Worm (Caenorhabditis elegans) whole organism, early embryonic: ENCODE data around the gene T04B2.7.

Experiments used
- B0310.2 ChIP-seq: sonication (generic microtip); optimal IDR thresholded peaks from 2 replicates; lab custom pipeline; 2016; ENCODE audit warnings: mild to moderate bottlenecking, missing genetic modification characterization, missing compliant biosample characterization
- F13C5.2 ChIP-seq: sonication (generic microtip); optimal IDR thresholded peaks from 2 replicates; lab custom pipeline; 2017; ENCODE audit warnings: mild to moderate bottlenecking, missing genetic modification characterization, inconsistent platforms, missing compliant biosample characterization
- aly-1 ChIP-seq: sonication (generic microtip); optimal IDR thresholded peaks from 2 replicates; lab custom pipeline; 2016; ENCODE audit warnings: missing genetic modification characterization, missing compliant biosample characterization
- ama-1 ChIP-seq: fragments of 150-350 bp; optimal IDR thresholded peaks from 2 replicates; lab custom pipeline; 2014
- ceh-13 ChIP-seq: fragments of 200-800 bp; sonication (Bioruptor generic); optimal IDR thresholded peaks from 2 replicates; lab custom pipeline; 2018; ENCODE audit warnings: mild to moderate bottlenecking, missing genetic modification characterization, missing compliant biosample characterization
- ceh-36 ChIP-seq: sonication (generic microtip); optimal IDR thresholded peaks from 2 replicates; lab custom pipeline; 2016; ENCODE audit warnings: missing genetic modification characterization, inconsistent platforms, missing compliant biosample characterization
- ets-7 ChIP-seq: sonication (generic microtip); optimal IDR thresholded peaks from 2 replicates; lab custom pipeline; 2016; ENCODE audit warnings: missing genotype, missing genetic modification characterization, missing compliant biosample characterization
- flt-1 ChIP-seq: fragments of 200-800 bp; sonication (Bioruptor generic); IDR thresholded peaks from 2 replicates; pipeline ENCODE4 v1.3.6; 2022; ENCODE audit warnings: missing genetic modification characterization, missing compliant biosample characterization
- hmbx-1 ChIP-seq: sonication (generic microtip); optimal IDR thresholded peaks from 2 replicates; lab custom pipeline; 2016; ENCODE audit warnings: mild to moderate bottlenecking, missing genetic modification characterization, missing compliant biosample characterization
- hmg-4 ChIP-seq: fragments of 200-800 bp; sonication (Bioruptor generic); optimal IDR thresholded peaks from 2 replicates; lab custom pipeline; 2018; ENCODE audit warnings: mild to moderate bottlenecking, missing genetic modification characterization, missing compliant biosample characterization
- hnd-1 ChIP-seq: sonication (generic microtip); optimal IDR thresholded peaks from 2 replicates; lab custom pipeline; 2016; ENCODE audit warnings: missing genetic modification characterization, missing compliant biosample characterization
- pes-1 ChIP-seq: fragments of 200-800 bp; sonication (Bioruptor generic); IDR thresholded peaks from 2 replicates; pipeline ENCODE4 v1.3.6; 2022; ENCODE audit warnings: missing genetic modification reagents, missing genetic modification characterization, missing compliant biosample characterization
- scrt-1 ChIP-seq: fragments of 200-800 bp; sonication (Bioruptor generic); IDR thresholded peaks from 2 replicates; pipeline ENCODE4 v1.3.6; 2022; ENCODE audit warnings: missing genetic modification characterization, missing compliant biosample characterization
- sea-1 ChIP-seq: fragments of 200-800 bp; sonication (Bioruptor generic); conservative IDR thresholded peaks from 2 replicates; pipeline ENCODE4 v1.3.6; 2022; ENCODE audit warnings: missing genetic modification characterization, missing compliant biosample characterization
- tbx-11 ChIP-seq: fragments of 200-800 bp; sonication (Bioruptor generic); IDR thresholded peaks from 2 replicates; pipeline ENCODE4 v1.3.6; 2022; ENCODE audit warnings: missing genetic modification characterization, missing compliant biosample characterization
- tbx-37 ChIP-seq: fragments of 200-800 bp; sonication (Bioruptor generic); conservative IDR thresholded peaks from 2 replicates; pipeline ENCODE4 v1.3.6; 2022; ENCODE audit warnings: missing genetic modification reagents, missing genetic modification characterization, missing compliant biosample characterization
- tra-4 ChIP-seq: sonication (generic microtip); optimal IDR thresholded peaks from 2 replicates; lab custom pipeline; 2017; ENCODE audit warnings: missing genetic modification characterization, missing compliant biosample characterization

T04B2.7 gene

ce11 chrIV:10027566-10027965, 28.5 kb downstream of the T04B2.7 start, which contains the start of gene gipc-2:
gipc-2 (minus strand) TSS chrIV:10027666.
- TF ChIP-seq pes-1 = no peak
- no peak for TF ChIP-seq hmbx-1 (tag; lab: Kevin White, UChicago)
- TF ChIP-seq scrt-1 (GFP tag; lab: Robert Waterston, UW) = no peak
- TF ChIP-seq ceh-13 (GFP tag; lab: Kevin White, UChicago) = no peak
- no peak for TF ChIP-seq tbx-11
- TF ChIP-seq aly-1 (tag; lab: Kevin White, UChicago) = no peak
- TF ChIP-seq ets-7 (tag; lab: Kevin White, UChicago) = no peak
- TF ChIP-seq hnd-1 = no peak
- no peak for TF ChIP-seq ama-1 (lab: Kevin White, UChicago)
- no peak for TF ChIP-seq ceh-36 (tag; lab: Kevin White, UChicago)
- no peak for TF ChIP-seq tra-4 (tag; lab: Kevin White, UChicago)
- TF ChIP-seq flt-1 = no peak
- TF ChIP-seq B0310.2 (tag; lab: Kevin White, UChicago) = no peak
- TF ChIP-seq F13C5.2 = no peak
- no peak for TF ChIP-seq hmg-4 (GFP tag; lab: Kevin White, UChicago)
- no peak for TF ChIP-seq tbx-37
- no peak for TF ChIP-seq sea-1 (GFP tag; lab: Robert Waterston, UW)

ce11 chrIV:10026129-10026528, 29.9 kb downstream of the T04B2.7 start:
- TF ChIP-seq pes-1 (no peak), hmbx-1 (tag; lab: Kevin White, UChicago) (no peak), ama-1 (lab: Kevin White, UChicago) (no peak), scrt-1 (GFP tag; lab: Robert Waterston, UW) (no peak), sea-1 (GFP tag; lab: Robert Waterston, UW) (no peak), B0310.2 (tag; lab: Kevin White, UChicago) (no peak), tra-4 (tag; lab: Kevin White, UChicago) (no peak), flt-1 (no peak), ceh-36 (tag; lab: Kevin White, UChicago) (no peak), F13C5.2 (no peak), ets-7 (tag; lab: Kevin White, UChicago) (no peak), tbx-11 (no peak), hmg-4 (GFP tag; lab: Kevin White, UChicago) (no peak), ceh-13 (GFP tag; lab: Kevin White, UChicago) (no peak), aly-1 (tag; lab: Kevin White, UChicago) (no peak)

- TF ChIP-seq flt-1 (no peak), ceh-36 (tag; lab: Kevin White, UChicago) (no peak), tra-4 (tag; lab: Kevin White, UChicago) (no peak), ama-1 (lab: Kevin White, UChicago) (no peak), hmg-4 (GFP tag; lab: Kevin White, UChicago) (no peak), hnd-1 (no peak), B0310.2 (tag; lab: Kevin White, UChicago) (no peak), scrt-1 (GFP tag; lab: Robert Waterston, UW) (no peak), pes-1 (no peak), ceh-13 (GFP tag; lab: Kevin White, UChicago) (no peak), tbx-11 (no peak), F13C5.2 (no peak), hmbx-1 (tag; lab: Kevin White, UChicago) (no peak), aly-1 (tag; lab: Kevin White, UChicago) (no peak), sea-1 (GFP tag; lab: Robert Waterston, UW) (no peak), ets-7 (tag; lab: Kevin White, UChicago) (no peak), tbx-37 (no peak)
Measured at ce11 chrIV:10022991-10023390, 33.0 kb downstream of the T04B2.7 start, which contains the start of gene F44D12.8. F44D12.8 (plus strand) TSS chrIV:10023291.

- TF ChIP-seq ceh-13 (GFP tag; lab: Kevin White, UChicago) (no peak), sea-1 (GFP tag; lab: Robert Waterston, UW) (no peak), F13C5.2 (no peak), pes-1 (no peak), aly-1 (tag; lab: Kevin White, UChicago) (no peak), tbx-11 (no peak), tbx-37 (no peak), B0310.2 (tag; lab: Kevin White, UChicago) (no peak), ets-7 (tag; lab: Kevin White, UChicago) (no peak), tra-4 (tag; lab: Kevin White, UChicago) (no peak), scrt-1 (GFP tag; lab: Robert Waterston, UW) (no peak), hmg-4 (GFP tag; lab: Kevin White, UChicago) (no peak), flt-1 (no peak), ceh-36 (tag; lab: Kevin White, UChicago) (no peak), hnd-1 (no peak), ama-1 (lab: Kevin White, UChicago) (no peak), hmbx-1 (tag; lab: Kevin White, UChicago) (no peak)
Measured at ce11 chrIV:10021283-10021682, 34.8 kb downstream of the T04B2.7 start, which contains the start of gene F44D12.19. F44D12.19 (plus strand) TSS chrIV:10021583.

ce11 chrIV:10017633-10018032, 38.4 kb downstream of the T04B2.7 start, which contains the start of gene F44D12.2:
F44D12.2 (minus strand) TSS chrIV:10017733.
- no peak for TF ChIP-seq ceh-13 (GFP tag; lab: Kevin White, UChicago)
- TF ChIP-seq F13C5.2 = no peak
- TF ChIP-seq hmg-4 (GFP tag; lab: Kevin White, UChicago) = no peak
- TF ChIP-seq ama-1 (lab: Kevin White, UChicago) = no peak
- TF ChIP-seq tbx-37 = no peak
- TF ChIP-seq B0310.2 (tag; lab: Kevin White, UChicago) = no peak
- TF ChIP-seq ets-7 (tag; lab: Kevin White, UChicago) = no peak
- TF ChIP-seq pes-1 = no peak
- TF ChIP-seq sea-1 (GFP tag; lab: Robert Waterston, UW) = no peak
- no peak for TF ChIP-seq hmbx-1 (tag; lab: Kevin White, UChicago)
- no peak for TF ChIP-seq aly-1 (tag; lab: Kevin White, UChicago)
- no peak for TF ChIP-seq ceh-36 (tag; lab: Kevin White, UChicago)
- TF ChIP-seq scrt-1 (GFP tag; lab: Robert Waterston, UW) = no peak
- no peak for TF ChIP-seq tbx-11
- TF ChIP-seq hnd-1 = no peak
- TF ChIP-seq flt-1 = no peak
- TF ChIP-seq tra-4 (tag; lab: Kevin White, UChicago) = no peak

ce11 chrIV:10016977-10017376, 39.1 kb downstream of the T04B2.7 start, which contains the start of gene ent-7:
ent-7 (plus strand) TSS chrIV:10017277.
- TF ChIP-seq ceh-36 (tag; lab: Kevin White, UChicago) (no peak), pes-1 (no peak), hnd-1 (no peak), flt-1 (no peak), ceh-13 (GFP tag; lab: Kevin White, UChicago) (no peak), sea-1 (GFP tag; lab: Robert Waterston, UW) (no peak), tbx-37 (no peak), ama-1 (lab: Kevin White, UChicago) (no peak)
